ENCODE assay signal across 2 worm cellular contexts in genomic region chrV:6213845-6214244, ce11.
A peak's percentile ranks its signal among the peaks of the same experiment; 100 is the strongest.
TF ChIP-seq lines count a peak whose summit lies in the region.

No protein-coding gene starts in this region.

TF ChIP-seq in whole organism, L1 larva, 84 proteins besides CTCF, POLR2A, EP300 and RAD21 (continued from another document):
- TF ChIP-seq skn-1 (tag; optimal IDR thresholded peaks at IDR 0.05; lab: Kevin White, UChicago) = peak; percentile 86
- no peak for TF ChIP-seq ceh-90 (tag; optimal IDR thresholded peaks at IDR 0.05; lab: Kevin White, UChicago)
- no peak for TF ChIP-seq egl-27 (tag; optimal IDR thresholded peaks at IDR 0.05; lab: Kevin White, UChicago)
- peak; percentile 14 for TF ChIP-seq C16A3.4 (tag; optimal IDR thresholded peaks at IDR 0.05; lab: Kevin White, UChicago)
- peak; percentile 94 for TF ChIP-seq jun-1 (tag; optimal IDR thresholded peaks at IDR 0.05; lab: Kevin White, UChicago)
- TF ChIP-seq egl-13 (tag; optimal IDR thresholded peaks at IDR 0.05; lab: Kevin White, UChicago) = no peak
- peak; percentile 29 for TF ChIP-seq nhr-11 (tag; optimal IDR thresholded peaks at IDR 0.05; lab: Kevin White, UChicago)
- TF ChIP-seq nhr-28 (tag; optimal IDR thresholded peaks at IDR 0.05; lab: Kevin White, UChicago) = no peak
- TF ChIP-seq nhr-19 (GFP tag; conservative IDR thresholded peaks at IDR 0.05; lab: Robert Waterston, UW) = no peak
- TF ChIP-seq xbp-1 (tag; optimal IDR thresholded peaks at IDR 0.05; lab: Kevin White, UChicago) = peak; percentile 69
- TF ChIP-seq nhr-71 (tag; optimal IDR thresholded peaks at IDR 0.05; lab: Kevin White, UChicago) = peak; percentile 67
- peak; percentile 4 to 63 (median 23) for TF ChIP-seq ceh-82 (tag; optimal IDR thresholded peaks at IDR 0.05; lab: Kevin White, UChicago)
- peak; percentile 96 for TF ChIP-seq fos-1 (tag; optimal IDR thresholded peaks at IDR 0.05; lab: Kevin White, UChicago)
- peak in 2 of 3 experiments; percentile 12 to 20 for TF ChIP-seq dpl-1 (GFP tag; optimal IDR thresholded peaks at IDR 0.05; lab: Kevin White, UChicago)
- no peak for TF ChIP-seq zag-1 (tag; optimal IDR thresholded peaks at IDR 0.05; lab: Kevin White, UChicago)
- no peak for TF ChIP-seq pqm-1 (tag; optimal IDR thresholded peaks at IDR 0.05; lab: Kevin White, UChicago)
- TF ChIP-seq Y116A8C.19 (tag; optimal IDR thresholded peaks at IDR 0.05; lab: Kevin White, UChicago; ENCODE audit: borderline replicate concordance) = no peak
- peak; percentile 86 for TF ChIP-seq lin-14 (GFP tag; optimal IDR thresholded peaks at IDR 0.05; lab: Kevin White, UChicago)
- TF ChIP-seq nhr-12 (tag; optimal IDR thresholded peaks at IDR 0.05; lab: Kevin White, UChicago) = no peak
- TF ChIP-seq efl-3 (GFP tag; optimal IDR thresholded peaks at IDR 0.05; lab: Kevin White, UChicago) = no peak
- no peak for TF ChIP-seq aly-2 (tag; optimal IDR thresholded peaks at IDR 0.05; lab: Kevin White, UChicago)
- no peak for TF ChIP-seq F16B12.6 (tag; optimal IDR thresholded peaks at IDR 0.05; lab: Kevin White, UChicago)
- TF ChIP-seq nhr-47 (tag; optimal IDR thresholded peaks at IDR 0.05; lab: Kevin White, UChicago) = peak; percentile 43
- TF ChIP-seq lsy-2 (tag; optimal IDR thresholded peaks at IDR 0.05; lab: Kevin White, UChicago) = peak; percentile 3 to 63
- TF ChIP-seq pag-3 (tag; optimal IDR thresholded peaks at IDR 0.05; lab: Kevin White, UChicago; ENCODE audit: borderline replicate concordance, insufficient read depth) = no peak
- no peak for TF ChIP-seq ces-1 (GFP tag; optimal IDR thresholded peaks at IDR 0.05; lab: Kevin White, UChicago)
- TF ChIP-seq alr-1 (tag; optimal IDR thresholded peaks at IDR 0.05; lab: Kevin White, UChicago; ENCODE audit: borderline replicate concordance) = no peak
- TF ChIP-seq ceh-88 (GFP tag; IDR thresholded peaks at IDR 0.05; lab: Robert Waterston, UW) = no peak
- no peak for TF ChIP-seq lir-3 (tag; optimal IDR thresholded peaks at IDR 0.05; lab: Kevin White, UChicago; ENCODE audit: poor library complexity)
- no peak for TF ChIP-seq tlp-1 (tag; optimal IDR thresholded peaks at IDR 0.05; lab: Kevin White, UChicago)
- TF ChIP-seq ztf-11 (tag; optimal IDR thresholded peaks at IDR 0.05; lab: Kevin White, UChicago) = no peak
- peak in 1 of 2 experiments; percentile 60 for TF ChIP-seq mdl-1 (tag; optimal IDR thresholded peaks at IDR 0.05; lab: Kevin White, UChicago)
- no peak for TF ChIP-seq unc-98 (GFP tag; IDR thresholded peaks at IDR 0.05; lab: Robert Waterston, UW)
- no peak for TF ChIP-seq sox-4 (tag; optimal IDR thresholded peaks at IDR 0.05; lab: Kevin White, UChicago)
- TF ChIP-seq lin-39 (tag; optimal IDR thresholded peaks at IDR 0.05; lab: Kevin White, UChicago) = no peak
- no peak for TF ChIP-seq hpl-2 (GFP tag; optimal IDR thresholded peaks at IDR 0.05; lab: Kevin White, UChicago)
- TF ChIP-seq nhr-90 (tag; optimal IDR thresholded peaks at IDR 0.05; lab: Kevin White, UChicago; ENCODE audit: poor library complexity) = no peak
- peak; percentile 36 for TF ChIP-seq rnt-1 (tag; optimal IDR thresholded peaks at IDR 0.05; lab: Kevin White, UChicago)
- no peak for TF ChIP-seq irx-1 (tag; optimal IDR thresholded peaks at IDR 0.05; lab: Kevin White, UChicago)
- no peak for TF ChIP-seq hlh-4 (tag; optimal IDR thresholded peaks at IDR 0.05; lab: Kevin White, UChicago)
- no peak for TF ChIP-seq unc-130 (tag; optimal IDR thresholded peaks at IDR 0.05; lab: Kevin White, UChicago)
- TF ChIP-seq pax-3 (tag; optimal IDR thresholded peaks at IDR 0.05; lab: Kevin White, UChicago) = no peak
- peak; percentile 35 for TF ChIP-seq swsn-7 (tag; optimal IDR thresholded peaks at IDR 0.05; lab: Kevin White, UChicago)
- no peak for TF ChIP-seq C34B4.2 (tag; optimal IDR thresholded peaks at IDR 0.05; lab: Kevin White, UChicago)
- TF ChIP-seq mef-2 (tag; optimal IDR thresholded peaks at IDR 0.05; lab: Kevin White, UChicago) = no peak
- TF ChIP-seq nhr-85 (tag; lab: Kevin White, UChicago) = no peak
- no peak for TF ChIP-seq nhr-84 (tag; optimal IDR thresholded peaks at IDR 0.05; lab: Kevin White, UChicago)
- TF ChIP-seq tbx-2 (tag; optimal IDR thresholded peaks at IDR 0.05; lab: Kevin White, UChicago) = peak; percentile 16
- TF ChIP-seq lin-35 (GFP tag; optimal IDR thresholded peaks at IDR 0.05; lab: Kevin White, UChicago) = peak; percentile 19 to 31
- TF ChIP-seq sup-37 (GFP tag; optimal IDR thresholded peaks at IDR 0.05; lab: Kevin White, UChicago) = no peak
- peak; percentile 62 for TF ChIP-seq zip-4 (GFP tag; optimal IDR thresholded peaks at IDR 0.05; lab: Kevin White, UChicago)

TF ChIP-seq in whole organism, L3 larva, 47 proteins besides CTCF, POLR2A, EP300 and RAD21 (continued from another document):
- TF ChIP-seq elt-3 (tag; optimal IDR thresholded peaks at IDR 0.05; lab: Kevin White, UChicago) (no peak), tbx-2 (tag; optimal IDR thresholded peaks at IDR 0.05; lab: Kevin White, UChicago) (no peak), nhr-67 (tag; optimal IDR thresholded peaks at IDR 0.05; lab: Kevin White, UChicago) (no peak), jun-1 (tag; optimal IDR thresholded peaks at IDR 0.05; lab: Kevin White, UChicago) (peak; percentile 94), pha-4 (tag; optimal IDR thresholded peaks at IDR 0.05; lab: Kevin White, UChicago) (peak; percentile 84), lin-15B (tag; optimal IDR thresholded peaks at IDR 0.05; lab: Kevin White, UChicago) (peak; percentile 9), fkh-10 (GFP tag; optimal IDR thresholded peaks at IDR 0.05; lab: Kevin White, UChicago) (peak; percentile 8), unc-62 (GFP tag; optimal IDR thresholded peaks at IDR 0.05; lab: Kevin White, UChicago) (no peak), nhr-28 (tag; optimal IDR thresholded peaks at IDR 0.05; lab: Kevin White, UChicago) (no peak), mdl-1 (tag; optimal IDR thresholded peaks at IDR 0.05; lab: Kevin White, UChicago) (peak; percentile 57), sea-2 (GFP tag; optimal IDR thresholded peaks at IDR 0.05; lab: Kevin White, UChicago) (no peak), nhr-43 (tag; optimal IDR thresholded peaks at IDR 0.05; lab: Kevin White, UChicago; ENCODE audit: poor library complexity, severe bottlenecking) (peak; percentile 53), skn-1 (tag; optimal IDR thresholded peaks at IDR 0.05; lab: Kevin White, UChicago) (peak; percentile 78), mml-1 (tag; optimal IDR thresholded peaks at IDR 0.05; lab: Kevin White, UChicago) (no peak)
